1 fruit fly cellular context compared by ENCODE assay signal in genomic region chr3R:13686371-13687211, dm6.
A peak's percentile ranks its signal among the peaks of the same experiment; 100 is the strongest.
TF ChIP-seq lines count a peak whose summit lies in the region.

omd (minus strand) TSS chr3R:13687210.

TF ChIP-seq in whole organism, embryonic, 481 proteins besides CTCF, POLR2A, EP300 and RAD21 (continued from another document and continues in another):
- TF ChIP-seq CG11085 (GFP tag; IDR thresholded peaks at IDR 0.05; lab: Robert Waterston, UW) (no peak), CG14050 (GFP tag; IDR thresholded peaks at IDR 0.05; lab: Robert Waterston, UW) (peak; percentile 26; the same call in 1 of the 3 replicates), CG15479 (GFP tag; optimal IDR thresholded peaks at IDR 0.05; lab: Kevin White, UChicago) (peak; percentile 15), crp (GFP tag; optimal IDR thresholded peaks at IDR 0.05; lab: Kevin White, UChicago) (peak in 1 of 2 experiments; percentile 7), hbn (GFP tag; IDR thresholded peaks at IDR 0.05; lab: Robert Waterston, UW; ENCODE audit: partially characterized antibody) (no peak), slou (GFP tag; optimal IDR thresholded peaks at IDR 0.05; lab: Kevin White, UChicago) (peak; percentile 38), Abd-B (GFP tag; optimal IDR thresholded peaks at IDR 0.05; lab: Kevin White, UChicago) (no peak), GATAe (GFP tag; conservative IDR thresholded peaks at IDR 0.05; lab: Robert Waterston, UW) (no peak), Bteb2 (GFP tag; optimal IDR thresholded peaks at IDR 0.05; lab: Kevin White, UChicago) (peak; percentile 42), Nf-YB (GFP tag; optimal IDR thresholded peaks at IDR 0.05; lab: Kevin White, UChicago) (peak; percentile 48), D (optimal IDR thresholded peaks at IDR 0.05; lab: Kevin White, UChicago) (no peak), D (GFP tag; optimal IDR thresholded peaks at IDR 0.05; lab: Kevin White, UChicago) (peak; percentile 66), Dip3 (GFP tag; optimal IDR thresholded peaks at IDR 0.05; lab: Kevin White, UChicago) (no peak), CG7786 (GFP tag; optimal IDR thresholded peaks at IDR 0.05; lab: Kevin White, UChicago) (peak; percentile 47), CG2875 (GFP tag; optimal IDR thresholded peaks at IDR 0.05; lab: Kevin White, UChicago) (peak; percentile 63), CG4424 (GFP tag; optimal IDR thresholded peaks at IDR 0.05; lab: Kevin White, UChicago) (peak; percentile 47), Deaf1 (tag; optimal IDR thresholded peaks at IDR 0.05; lab: Kevin White, UChicago) (no peak), CG10959 (GFP tag; IDR thresholded peaks at IDR 0.05; lab: Robert Waterston, UW) (peak; percentile 56; the same call in 1 of the 2 replicates), CG10979 (tag; optimal IDR thresholded peaks at IDR 0.05; lab: Kevin White, UChicago) (peak; percentile 31), slbo (GFP tag; IDR thresholded peaks at IDR 0.05; lab: Robert Waterston, UW) (peak; percentile 56), CG4707 (GFP tag; optimal IDR thresholded peaks at IDR 0.05; lab: Kevin White, UChicago) (peak; percentile 69), CG4404 (GFP tag; IDR thresholded peaks at IDR 0.05; lab: Robert Waterston, UW) (no peak), caup (GFP tag; optimal IDR thresholded peaks at IDR 0.05; lab: Kevin White, UChicago; ENCODE audit: severe bottlenecking) (peak; percentile 77), Xrp1 (GFP tag; IDR thresholded peaks at IDR 0.05; lab: Robert Waterston, UW) (peak; percentile 81), CG15269 (tag; optimal IDR thresholded peaks at IDR 0.05; lab: Kevin White, UChicago) (no peak), CG7839 (tag; optimal IDR thresholded peaks at IDR 0.05; lab: Kevin White, UChicago) (no peak), CG7271 (tag; optimal IDR thresholded peaks at IDR 0.05; lab: Kevin White, UChicago) (no peak), Ssrp (tag; optimal IDR thresholded peaks at IDR 0.05; lab: Kevin White, UChicago) (no peak), jigr1 (GFP tag; IDR thresholded peaks at IDR 0.05; lab: Robert Waterston, UW) (no peak), CG18011 (GFP tag; optimal IDR thresholded peaks at IDR 0.05; lab: Kevin White, UChicago) (peak; percentile 4), Dad (GFP tag; optimal IDR thresholded peaks at IDR 0.05; lab: Kevin White, UChicago) (peak; percentile 22), CG6689 (GFP tag; IDR thresholded peaks at IDR 0.05; lab: Robert Waterston, UW) (peak; percentile 54; the same call in 1 of the 2 replicates), eve (GFP tag; optimal IDR thresholded peaks at IDR 0.05; lab: Kevin White, UChicago) (no peak), D19A (tag; optimal IDR thresholded peaks at IDR 0.05; lab: Kevin White, UChicago) (no peak), insv (GFP tag; optimal IDR thresholded peaks at IDR 0.05; lab: Kevin White, UChicago) (no peak), Lhr (GFP tag; optimal IDR thresholded peaks at IDR 0.05; lab: Kevin White, UChicago) (no peak), CG12942 (GFP tag; optimal IDR thresholded peaks at IDR 0.05; lab: Kevin White, UChicago) (peak; percentile 44), ftz-f1 (GFP tag; optimal IDR thresholded peaks at IDR 0.05; lab: Kevin White, UChicago) (peak; percentile 94), CG9817 (tag; optimal IDR thresholded peaks at IDR 0.05; lab: Kevin White, UChicago) (peak; percentile 17), CG9437 (GFP tag; optimal IDR thresholded peaks at IDR 0.05; lab: Kevin White, UChicago) (no peak), br (optimal IDR thresholded peaks at IDR 0.05; lab: Kevin White, UChicago) (no peak), ttk (GFP tag; IDR thresholded peaks at IDR 0.05; lab: Robert Waterston, UW) (no peak), lilli (GFP tag; optimal IDR thresholded peaks at IDR 0.05; lab: Kevin White, UChicago) (peak; percentile 61), bigmax (GFP tag; optimal IDR thresholded peaks at IDR 0.05; lab: Kevin White, UChicago) (no peak), C15 (GFP tag; IDR thresholded peaks at IDR 0.05; lab: Robert Waterston, UW) (0 out of 3 replicates have a peak, but pooled peaks have one; percentile 10), chif (GFP tag; optimal IDR thresholded peaks at IDR 0.05; lab: Kevin White, UChicago) (peak; percentile 38 to 40), Fer3 (tag; optimal IDR thresholded peaks at IDR 0.05; lab: Kevin White, UChicago) (no peak), sd (tag; optimal IDR thresholded peaks at IDR 0.05; lab: Kevin White, UChicago) (no peak), cato (GFP tag; optimal IDR thresholded peaks at IDR 0.05; lab: Kevin White, UChicago; ENCODE audit: borderline replicate concordance) (peak; percentile 33), CG13123 (GFP tag; optimal IDR thresholded peaks at IDR 0.05; lab: Kevin White, UChicago) (peak; percentile 33), Dfd (GFP tag; optimal IDR thresholded peaks at IDR 0.05; lab: Kevin White, UChicago) (no peak), sqz (GFP tag; optimal IDR thresholded peaks at IDR 0.05; lab: Kevin White, UChicago) (no peak), pho (GFP tag; optimal IDR thresholded peaks at IDR 0.05; lab: Kevin White, UChicago) (peak; percentile 33), zf30C (GFP tag; optimal IDR thresholded peaks at IDR 0.05; lab: Kevin White, UChicago) (peak; percentile 81), CG10543 (GFP tag; optimal IDR thresholded peaks at IDR 0.05; lab: Kevin White, UChicago) (peak; percentile 83), nau (GFP tag; optimal IDR thresholded peaks at IDR 0.05; lab: Kevin White, UChicago) (no peak), exex (tag; optimal IDR thresholded peaks at IDR 0.05; lab: Kevin White, UChicago) (peak; percentile 80), CG1647 (GFP tag; optimal IDR thresholded peaks at IDR 0.05; lab: Kevin White, UChicago) (no peak), CG18599 (GFP tag; optimal IDR thresholded peaks at IDR 0.05; lab: Kevin White, UChicago) (peak; percentile 88), hb (GFP tag; IDR thresholded peaks at IDR 0.05; lab: Robert Waterston, UW; ENCODE audit: partially characterized antibody) (no peak), jing (GFP tag; optimal IDR thresholded peaks at IDR 0.05; lab: Kevin White, UChicago) (no peak), ro (GFP tag; IDR thresholded peaks at IDR 0.05; lab: Robert Waterston, UW) (no peak), CG17186 (GFP tag; optimal IDR thresholded peaks at IDR 0.05; lab: Kevin White, UChicago) (peak; percentile 69), Fer2 (tag; optimal IDR thresholded peaks at IDR 0.05; lab: Kevin White, UChicago) (no peak), kah (GFP tag; optimal IDR thresholded peaks at IDR 0.05; lab: Kevin White, UChicago) (no peak), CG10431 (GFP tag; optimal IDR thresholded peaks at IDR 0.05; lab: Kevin White, UChicago) (peak; percentile 82), Fer1 (GFP tag; optimal IDR thresholded peaks at IDR 0.05; lab: Kevin White, UChicago) (peak; percentile 78), Gug (GFP tag; IDR thresholded peaks at IDR 0.05; lab: Robert Waterston, UW) (peak; percentile 33; the same call in 2 of the 4 replicates), sna (GFP tag; IDR thresholded peaks at IDR 0.05; lab: Robert Waterston, UW; ENCODE audit: partially characterized antibody) (no peak), CG42726 (GFP tag; IDR thresholded peaks at IDR 0.05; lab: Robert Waterston, UW; ENCODE audit: partially characterized antibody) (no peak), HLH54F (GFP tag; optimal IDR thresholded peaks at IDR 0.05; lab: Kevin White, UChicago) (peak; percentile 41), Atf3 (GFP tag; optimal IDR thresholded peaks at IDR 0.05; lab: Kevin White, UChicago) (peak; percentile 1), peb (GFP tag; IDR thresholded peaks at IDR 0.05; lab: Robert Waterston, UW) (peak; percentile 18), CG8089 (GFP tag; optimal IDR thresholded peaks at IDR 0.05; lab: Kevin White, UChicago) (peak; percentile 37), CG12744 (GFP tag; optimal IDR thresholded peaks at IDR 0.05; lab: Kevin White, UChicago) (peak; percentile 14), Atf-2 (GFP tag; optimal IDR thresholded peaks at IDR 0.05; lab: Kevin White, UChicago) (peak; percentile 45), Sry-β (GFP tag; optimal IDR thresholded peaks at IDR 0.05; lab: Kevin White, UChicago) (peak; percentile 32), fd96Cb (tag; optimal IDR thresholded peaks at IDR 0.05; lab: Kevin White, UChicago) (no peak), CG9727 (GFP tag; optimal IDR thresholded peaks at IDR 0.05; lab: Kevin White, UChicago) (peak; percentile 76), Myb (GFP tag; optimal IDR thresholded peaks at IDR 0.05; lab: Kevin White, UChicago) (peak; percentile 28), sens (GFP tag; lab: Kevin White, UChicago) (peak; percentile 94), unc-4 (GFP tag; IDR thresholded peaks at IDR 0.05; lab: Robert Waterston, UW; ENCODE audit: partially characterized antibody) (no peak), ci (GFP tag; IDR thresholded peaks at IDR 0.05; lab: Robert Waterston, UW) (peak; percentile 78; the same call in 2 of the 3 replicates), sima (GFP tag; optimal IDR thresholded peaks at IDR 0.05; lab: Kevin White, UChicago) (peak; percentile 3), esg (GFP tag; conservative IDR thresholded peaks at IDR 0.05; lab: Robert Waterston, UW) (no peak), Hsf (GFP tag; optimal IDR thresholded peaks at IDR 0.05; lab: Kevin White, UChicago) (peak; percentile 64), odd (GFP tag; optimal IDR thresholded peaks at IDR 0.05; lab: Kevin White, UChicago) (no peak), CG12104 (GFP tag; optimal IDR thresholded peaks at IDR 0.05; lab: Kevin White, UChicago) (peak; percentile 18), pfk (GFP tag; optimal IDR thresholded peaks at IDR 0.05; lab: Kevin White, UChicago) (peak; percentile 27), CG12071 (GFP tag; optimal IDR thresholded peaks at IDR 0.05; lab: Kevin White, UChicago) (no peak), D19B (GFP tag; optimal IDR thresholded peaks at IDR 0.05; lab: Kevin White, UChicago) (no peak), Rx (GFP tag; IDR thresholded peaks at IDR 0.05; lab: Robert Waterston, UW) (no peak), otp (GFP tag; IDR thresholded peaks at IDR 0.05; lab: Robert Waterston, UW) (peak; percentile 75; the same call in 1 of the 3 replicates), trh (GFP tag; optimal IDR thresholded peaks at IDR 0.05; lab: Kevin White, UChicago) (peak; percentile 71), phol (tag; optimal IDR thresholded peaks at IDR 0.05; lab: Kevin White, UChicago) (no peak), CG17361 (GFP tag; IDR thresholded peaks at IDR 0.05; lab: Robert Waterston, UW) (no peak), Lpt (GFP tag; optimal IDR thresholded peaks at IDR 0.05; lab: Kevin White, UChicago) (no peak), CG13624 (GFP tag; optimal IDR thresholded peaks at IDR 0.05; lab: Kevin White, UChicago) (peak; percentile 22), CG3838 (GFP tag; optimal IDR thresholded peaks at IDR 0.05; lab: Kevin White, UChicago) (peak; percentile 27), dm (GFP tag; optimal IDR thresholded peaks at IDR 0.05; lab: Kevin White, UChicago) (no peak), MESR4 (GFP tag; optimal IDR thresholded peaks at IDR 0.05; lab: Kevin White, UChicago) (peak; percentile 10), Hr3 (GFP tag; optimal IDR thresholded peaks at IDR 0.05; lab: Kevin White, UChicago) (peak; percentile 25), cwo (GFP tag; optimal IDR thresholded peaks at IDR 0.05; lab: Kevin White, UChicago) (peak; percentile 61), tin (GFP tag; optimal IDR thresholded peaks at IDR 0.05; lab: Kevin White, UChicago) (peak; percentile 6), pzg (GFP tag; optimal IDR thresholded peaks at IDR 0.05; lab: Kevin White, UChicago) (peak; percentile 11), tio (GFP tag; optimal IDR thresholded peaks at IDR 0.05; lab: Kevin White, UChicago) (no peak), CG4617 (GFP tag; optimal IDR thresholded peaks at IDR 0.05; lab: Kevin White, UChicago; ENCODE audit: borderline replicate concordance) (no peak), gt (GFP tag; IDR thresholded peaks at IDR 0.05; lab: Robert Waterston, UW) (no peak), Bgb (GFP tag; IDR thresholded peaks at IDR 0.05; lab: Robert Waterston, UW; ENCODE audit: partially characterized antibody) (0 out of 2 replicates have a peak, but pooled peaks have one; percentile 15), CG7556 (GFP tag; optimal IDR thresholded peaks at IDR 0.05; lab: Kevin White, UChicago) (no peak), CG8478 (optimal IDR thresholded peaks at IDR 0.05; lab: Kevin White, UChicago) (no peak), stwl (tag; optimal IDR thresholded peaks at IDR 0.05; lab: Kevin White, UChicago) (no peak), NC2α (GFP tag; optimal IDR thresholded peaks at IDR 0.05; lab: Kevin White, UChicago) (no peak), CG6654 (GFP tag; optimal IDR thresholded peaks at IDR 0.05; lab: Kevin White, UChicago) (peak; percentile 8), Med (GFP tag; lab: Kevin White, UChicago) (peak; percentile 89), p53 (GFP tag; optimal IDR thresholded peaks at IDR 0.05; lab: Kevin White, UChicago) (peak; percentile 39), Scr (GFP tag; IDR thresholded peaks at IDR 0.05; lab: Robert Waterston, UW; ENCODE audit: partially characterized antibody) (no peak), CG10147 (GFP tag; optimal IDR thresholded peaks at IDR 0.05; lab: Kevin White, UChicago) (peak; percentile 44), Hr39 (optimal IDR thresholded peaks at IDR 0.05; lab: Kevin White, UChicago) (no peak), CG11398 (GFP tag; optimal IDR thresholded peaks at IDR 0.05; lab: Kevin White, UChicago) (peak; percentile 31), CG7372 (GFP tag; IDR thresholded peaks at IDR 0.05; lab: Robert Waterston, UW) (no peak), her (GFP tag; optimal IDR thresholded peaks at IDR 0.05; lab: Kevin White, UChicago) (peak; percentile 70), CG7928 (GFP tag; optimal IDR thresholded peaks at IDR 0.05; lab: Kevin White, UChicago) (peak; percentile 12), shn (GFP tag; optimal IDR thresholded peaks at IDR 0.05; lab: Kevin White, UChicago) (peak; percentile 39), amos (GFP tag; IDR thresholded peaks at IDR 0.05; lab: Robert Waterston, UW; ENCODE audit: partially characterized antibody) (no peak), Ravus (GFP tag; IDR thresholded peaks at IDR 0.05; lab: Robert Waterston, UW) (no peak; the same call in 1 of the 2 replicates), nerfin-2 (GFP tag; IDR thresholded peaks at IDR 0.05; lab: Robert Waterston, UW; ENCODE audit: partially characterized antibody) (no peak), ara (GFP tag; IDR thresholded peaks at IDR 0.05; lab: Robert Waterston, UW) (peak; percentile 75), CG13775 (GFP tag; optimal IDR thresholded peaks at IDR 0.05; lab: Kevin White, UChicago) (peak; percentile 56), CG33213 (GFP tag; optimal IDR thresholded peaks at IDR 0.05; lab: Kevin White, UChicago) (peak; percentile 55), CG11560 (tag; IDR thresholded peaks at IDR 0.05; lab: Robert Waterston, UW) (no peak), CG18764 (GFP tag; optimal IDR thresholded peaks at IDR 0.05; lab: Kevin White, UChicago) (peak; percentile 44)
